Worm (Caenorhabditis elegans) whole organism, L3 larva: ENCODE data around the gene clc-33.

Experiments
- egl-27 ChIP-seq: sonication (generic microtip); optimal IDR thresholded peaks from 4 replicates; lab custom pipeline; 2017; ENCODE audit warnings: missing biosample characterization, missing genetic modification reagents, missing genetic modification characterization
- nhr-11 ChIP-seq: fragments of 150-350 bp; optimal IDR thresholded peaks from 2 replicates; lab custom pipeline; 2014; ENCODE audit warnings: missing biosample characterization, missing genetic modification characterization
- pha-4 ChIP-seq: fragments of 150-350 bp; optimal IDR thresholded peaks from 2 replicates; lab custom pipeline; 2014; ENCODE audit warnings: missing biosample characterization, missing genetic modification reagents, missing genetic modification characterization

DNA sequence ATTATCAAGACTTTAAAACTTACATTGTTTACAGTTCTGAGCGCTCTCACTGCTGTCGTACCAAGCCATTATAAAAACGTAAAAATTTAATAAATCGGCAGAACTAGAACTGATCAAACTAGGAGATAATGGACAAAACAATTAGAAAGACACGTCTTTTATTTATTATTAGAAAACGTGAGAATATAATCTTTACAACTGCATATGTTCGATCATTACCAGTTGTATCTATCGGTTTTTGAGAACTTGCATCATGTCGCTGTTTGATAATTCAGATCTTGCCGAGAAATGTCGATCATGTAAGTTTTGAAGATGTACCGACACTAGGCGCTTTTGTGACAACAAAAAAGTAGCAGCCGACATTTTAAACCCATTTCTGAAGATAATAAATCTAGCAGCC is 5.4 kb downstream of the clc-33 start, which contains the start of gene F28A10.7:
- no peak for TF ChIP-seq pha-4 (tag; lab: Kevin White, UChicago)
- no peak for TF ChIP-seq egl-27 (tag; lab: Kevin White, UChicago)
- no peak for TF ChIP-seq nhr-11 (tag; lab: Kevin White, UChicago)
